Worm (Caenorhabditis elegans): ENCODE results near the gene M163.9.
A peak's percentile ranks its signal among the peaks of the same experiment; 100 is the strongest.

The M163.9 gene

DNA sequence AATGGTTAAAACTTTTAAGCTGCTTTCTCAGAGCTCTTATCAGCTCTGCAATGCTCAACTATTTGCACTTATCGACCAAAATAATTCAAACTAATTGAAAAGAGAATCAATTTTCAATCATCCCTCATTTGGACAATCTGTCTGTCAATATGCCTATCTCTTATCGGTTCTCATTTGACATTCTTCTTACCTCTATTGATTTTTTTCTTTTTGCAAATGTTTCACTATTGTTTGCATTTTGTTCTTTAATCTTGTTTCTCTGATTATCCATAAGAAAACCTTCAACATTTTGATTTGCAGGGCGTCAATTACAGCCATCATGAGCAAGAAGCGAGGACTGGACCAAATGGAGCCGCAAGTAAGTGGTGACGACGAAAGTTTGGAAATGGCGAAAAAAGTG lies 47.2 kb downstream of the M163.9 start, which contains the start of gene D1025.10:
Gene D1025.10, plus strand, starts transcription at position 301 of the 400 bp plus-strand sequence.
- TF ChIP-seq pha-4 (GFP tag; IDR thresholded peaks at IDR 0.05) (no peak), pha-4 (tag; optimal IDR thresholded peaks at IDR 0.05) (no peak), ztf-7 (tag; optimal IDR thresholded peaks at IDR 0.05) (no peak), dmd-6 (GFP tag; IDR thresholded peaks at IDR 0.05) (peak; percentile 55; the same call in 1 of the 2 replicates), dve-1 (tag; optimal IDR thresholded peaks at IDR 0.05; ENCODE audit: insufficient read depth) (peak; percentile 5), nhr-102 (tag; optimal IDR thresholded peaks at IDR 0.05) (no peak), nhr-42 (GFP tag; IDR thresholded peaks at IDR 0.05) (no peak), ZK546.5 (tag; optimal IDR thresholded peaks at IDR 0.05) (no peak), gei-8 (GFP tag; optimal IDR thresholded peaks at IDR 0.05) (no peak)

DNA sequence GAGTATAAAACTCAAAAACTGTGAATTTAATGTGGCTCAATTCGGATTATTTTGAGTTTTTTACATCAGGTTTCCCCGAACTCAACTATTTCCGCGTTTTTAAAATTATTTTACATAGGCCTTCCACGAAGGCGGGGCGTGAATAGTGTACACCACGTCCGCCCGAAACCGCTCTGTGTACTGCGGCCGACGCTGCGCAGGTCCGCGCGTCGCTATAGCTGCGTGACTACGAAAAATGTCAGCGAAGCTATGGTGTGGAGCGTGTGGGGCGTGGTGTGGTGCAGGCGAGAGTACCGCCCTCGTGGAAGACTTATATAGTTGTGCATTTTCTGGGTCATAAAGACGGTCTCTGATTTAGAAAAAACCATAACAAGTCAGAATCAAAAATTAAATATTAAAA lies 48.5 kb downstream of the M163.9 start:
- TF ChIP-seq aha-1 (tag) = peak; percentile 85
- TF ChIP-seq set-16 (GFP tag; IDR thresholded peaks at IDR 0.05) = peak; percentile 36
- 0 out of 2 replicates have a peak, but pooled peaks have one; percentile 10 for TF ChIP-seq egl-43 (GFP tag; IDR thresholded peaks at IDR 0.05)
- no peak for TF ChIP-seq F49E8.2 (tag; optimal IDR thresholded peaks at IDR 0.05; ENCODE audit: borderline replicate concordance)
- TF ChIP-seq madf-5 (GFP tag; IDR thresholded peaks at IDR 0.05) = no peak
- no peak for TF ChIP-seq snpc-4 (tag; optimal IDR thresholded peaks at IDR 0.05)
